Worm (Caenorhabditis elegans): ENCODE data around the gene K09C6.7.

DNA sequence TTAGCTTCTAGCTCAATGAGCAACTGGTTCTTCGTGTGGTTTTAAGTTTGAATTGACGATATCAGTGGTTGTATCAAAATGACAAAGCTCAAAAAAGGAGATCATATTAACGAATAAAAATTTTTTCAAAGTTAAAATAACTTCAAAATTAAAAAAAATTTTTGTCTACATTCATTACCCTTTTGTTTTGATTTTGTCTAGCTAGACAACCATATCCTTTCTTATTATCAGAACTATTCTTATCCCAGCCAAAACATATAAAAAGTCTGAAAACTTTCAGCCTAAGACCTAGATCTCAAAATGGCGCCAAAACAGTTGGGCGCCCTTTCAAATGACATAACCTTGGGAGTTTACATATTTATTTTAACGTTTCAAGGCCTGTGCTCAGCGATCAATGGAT is 21.7 kb downstream of the K09C6.7 start, which contains the start of gene R13D11.1:
- TF ChIP-seq blmp-1 (tag; optimal IDR thresholded peaks at IDR 0.05), result no peak
- no peak for TF ChIP-seq elt-3 (tag; optimal IDR thresholded peaks at IDR 0.05)
- no peak for TF ChIP-seq nhr-237 (tag; optimal IDR thresholded peaks at IDR 0.05)
- TF ChIP-seq nhr-28 (tag; optimal IDR thresholded peaks at IDR 0.05), result no peak
- no peak for TF ChIP-seq nhr-76 (tag; optimal IDR thresholded peaks at IDR 0.05)
- TF ChIP-seq lin-13 (tag; optimal IDR thresholded peaks at IDR 0.05), result no peak

Measured in whole organism, mixed stage, embryonic.